Worm (Caenorhabditis elegans) whole organism, L1 larva: ENCODE results near the gene lelo-1.
A peak's percentile ranks its signal among the peaks of the same experiment; 100 is the strongest.

Experiments
- C04F5.9 ChIP-seq: sonication (generic microtip); optimal IDR thresholded peaks from 2 replicates; lab custom pipeline; 2016; ENCODE audit warnings: missing genetic modification characterization, missing compliant biosample characterization
- C16A3.4 ChIP-seq: fragments of 150-350 bp; optimal IDR thresholded peaks from 2 replicates; lab custom pipeline; 2014; ENCODE audit warnings: missing biosample characterization, missing genetic modification characterization
- C34B4.2 ChIP-seq: sonication (generic microtip); optimal IDR thresholded peaks from 2 replicates; lab custom pipeline; 2017; ENCODE audit warnings: mild to moderate bottlenecking, missing genetic modification characterization, missing compliant biosample characterization
- ama-1 ChIP-seq: fragments of 150-350 bp; optimal IDR thresholded peaks from 2 replicates; lab custom pipeline; 2014
- blmp-1 ChIP-seq: fragments of 150-350 bp; optimal IDR thresholded peaks from 2 replicates; lab custom pipeline; 2014; ENCODE audit warnings: missing biosample characterization, missing genetic modification characterization
- ceh-82 ChIP-seq, 3 experiments: fragments of 150-350 bp in 1 of 3; sonication (generic microtip) in 2 of 3; optimal IDR thresholded peaks; 2 replicates each; lab custom pipeline; 2014 to 2017; ENCODE audit warnings: missing biosample characterization in 3 of 3, missing genetic modification characterization in 3 of 3
- ces-1 ChIP-seq: fragments of 150-350 bp; optimal IDR thresholded peaks from 2 replicates; lab custom pipeline; 2014; ENCODE audit warnings: missing biosample characterization, missing genetic modification reagents, missing genetic modification characterization
- dsc-1 ChIP-seq: sonication (generic microtip); optimal IDR thresholded peaks from 2 replicates; lab custom pipeline; 2016; ENCODE audit warnings: mild to moderate bottlenecking, missing genetic modification characterization, missing compliant biosample characterization
- efl-1 ChIP-seq, 4 experiments: fragments of 150-350 bp; optimal IDR thresholded peaks in 3 of 4; peaks in 1 of 4; 1 replicate in 1 of 4; 2 replicates in 3 of 4; lab custom pipeline; 2014; ENCODE audit warnings: missing biosample characterization in 2 of 4, missing genetic modification characterization in 2 of 4, missing genetic modification reagents in 2 of 4
- efl-3 ChIP-seq: fragments of 200-800 bp; sonication (Bioruptor generic); optimal IDR thresholded peaks from 2 replicates; lab custom pipeline; 2018; ENCODE audit warnings: mild to moderate bottlenecking, missing genetic modification characterization, missing compliant biosample characterization
- egl-27 ChIP-seq, 2 experiments: fragments of 150-350 bp in 1 of 2; sonication (generic microtip); optimal IDR thresholded peaks; 3 replicates each; lab custom pipeline; 2017 to 2018; ENCODE audit warnings: missing biosample characterization in 2 of 2, missing genetic modification characterization in 2 of 2, missing genetic modification reagents in 2 of 2
- elt-2 ChIP-seq: sonication (generic microtip); optimal IDR thresholded peaks from 2 replicates; lab custom pipeline; 2016; ENCODE audit warnings: missing genetic modification characterization, mild to moderate bottlenecking, inconsistent platforms, missing compliant biosample characterization, missing genetic modification reagents
- ets-5 ChIP-seq: fragments of 200-800 bp; sonication (Bioruptor generic); IDR thresholded peaks from 2 replicates; pipeline ENCODE4 v1.3.6; 2022; ENCODE audit warnings: missing genetic modification characterization, missing compliant biosample characterization
- fkh-10 ChIP-seq: sonication (generic microtip); optimal IDR thresholded peaks from 2 replicates; lab custom pipeline; 2017; ENCODE audit warnings: missing biosample characterization, missing genetic modification reagents, missing genetic modification characterization
- fkh-4 ChIP-seq: sonication (generic microtip); optimal IDR thresholded peaks from 2 replicates; lab custom pipeline; 2016; ENCODE audit warnings: missing compliant biosample characterization, missing genetic modification characterization, borderline replicate concordance
- irx-1 ChIP-seq: sonication (generic microtip); optimal IDR thresholded peaks from 2 replicates; lab custom pipeline; 2016; ENCODE audit warnings: missing genetic modification characterization, missing compliant biosample characterization
- isw-1 ChIP-seq: fragments of 200-800 bp; sonication (Bioruptor generic); IDR thresholded peaks from 2 replicates; pipeline ENCODE4 v1.3.6; 2022; ENCODE audit warnings: missing genetic modification characterization, missing compliant biosample characterization
- lin-35 ChIP-seq, 2 experiments: fragments of 150-350 bp; optimal IDR thresholded peaks; 2 replicates each; lab custom pipeline; 2014; ENCODE audit warnings: missing biosample characterization in 2 of 2, missing genetic modification characterization in 2 of 2, missing genetic modification reagents in 2 of 2
- lsy-2 ChIP-seq, 2 experiments: fragments of 150-350 bp; optimal IDR thresholded peaks; 2 replicates each; lab custom pipeline; 2014; ENCODE audit warnings: missing biosample characterization in 2 of 2, missing genetic modification characterization in 2 of 2
- mef-2 ChIP-seq: fragments of 150-350 bp; optimal IDR thresholded peaks from 2 replicates; lab custom pipeline; 2014; ENCODE audit warnings: missing biosample characterization, missing genetic modification characterization
- nhr-11 ChIP-seq: fragments of 150-350 bp; optimal IDR thresholded peaks from 2 replicates; lab custom pipeline; 2014; ENCODE audit warnings: missing biosample characterization, missing genetic modification characterization
- nhr-12 ChIP-seq: sonication (generic microtip); optimal IDR thresholded peaks from 2 replicates; lab custom pipeline; 2017; ENCODE audit warnings: missing biosample characterization, missing genetic modification characterization
- nhr-20 ChIP-seq: sonication (generic microtip); optimal IDR thresholded peaks from 2 replicates; lab custom pipeline; 2016; ENCODE audit warnings: mild to moderate bottlenecking, missing genetic modification characterization, missing compliant biosample characterization
- nhr-28 ChIP-seq: fragments of 150-350 bp; optimal IDR thresholded peaks from 2 replicates; lab custom pipeline; 2014; ENCODE audit warnings: missing biosample characterization, missing genetic modification characterization
- nhr-71 ChIP-seq: sonication (generic microtip); optimal IDR thresholded peaks from 2 replicates; lab custom pipeline; 2016; ENCODE audit warnings: mild to moderate bottlenecking, missing genetic modification characterization, moderate library complexity, missing compliant biosample characterization
- nhr-84 ChIP-seq: sonication (generic microtip); optimal IDR thresholded peaks from 2 replicates; lab custom pipeline; 2017; ENCODE audit warnings: missing biosample characterization, missing genetic modification characterization
- nhr-85 ChIP-seq: sonication (generic microtip); peaks from one replicate; lab custom pipeline; 2016; ENCODE audit warnings: missing genetic modification characterization, inconsistent platforms, missing compliant biosample characterization
- pag-3 ChIP-seq: sonication (generic microtip); optimal IDR thresholded peaks from 2 replicates; lab custom pipeline; 2017; ENCODE audit warnings: missing genetic modification characterization, mild to moderate bottlenecking, missing compliant biosample characterization, antibody characterized with exemption, borderline replicate concordance; ENCODE audit not compliant: insufficient read depth
- sup-37 ChIP-seq: fragments of 200-800 bp; sonication (Bioruptor generic); optimal IDR thresholded peaks from 2 replicates; lab custom pipeline; 2018; ENCODE audit warnings: mild to moderate bottlenecking, missing genetic modification characterization, missing compliant biosample characterization
- swsn-7 ChIP-seq: sonication (generic microtip); optimal IDR thresholded peaks from 2 replicates; lab custom pipeline; 2016; ENCODE audit warnings: missing genetic modification characterization, missing compliant biosample characterization
- tlp-1 ChIP-seq: fragments of 150-350 bp; optimal IDR thresholded peaks from 2 replicates; lab custom pipeline; 2014; ENCODE audit warnings: missing biosample characterization, missing genetic modification characterization
- unc-130 ChIP-seq: fragments of 150-350 bp; optimal IDR thresholded peaks from 2 replicates; lab custom pipeline; 2017; ENCODE audit warnings: missing biosample characterization, missing genetic modification characterization, inconsistent platforms
- unc-98 ChIP-seq: fragments of 200-800 bp; sonication (Bioruptor generic); IDR thresholded peaks from 2 replicates; pipeline ENCODE4 v1.3.6; 2022; ENCODE audit warnings: missing genetic modification characterization, missing compliant biosample characterization
- vab-15 ChIP-seq: sonication (generic microtip); optimal IDR thresholded peaks from 2 replicates; lab custom pipeline; 2017; ENCODE audit warnings: missing genotype, mild to moderate bottlenecking, missing genetic modification characterization, missing compliant biosample characterization
- zag-1 ChIP-seq: fragments of 150-350 bp; optimal IDR thresholded peaks from 2 replicates; lab custom pipeline; 2014; ENCODE audit warnings: missing biosample characterization, missing genetic modification characterization
- zip-4 ChIP-seq: fragments of 200-800 bp; sonication (Bioruptor generic); optimal IDR thresholded peaks from 2 replicates; lab custom pipeline; 2018; ENCODE audit warnings: mild to moderate bottlenecking, missing genetic modification characterization, moderate library complexity, missing compliant biosample characterization
- ztf-11 ChIP-seq, 2 experiments: sonication (generic microtip); optimal IDR thresholded peaks; 2 replicates each; lab custom pipeline; 2016 to 2017; ENCODE audit warnings: missing genetic modification characterization in 2 of 2, missing biosample characterization in 1 of 2, missing compliant biosample characterization in 1 of 2

The lelo-1 gene

DNA sequence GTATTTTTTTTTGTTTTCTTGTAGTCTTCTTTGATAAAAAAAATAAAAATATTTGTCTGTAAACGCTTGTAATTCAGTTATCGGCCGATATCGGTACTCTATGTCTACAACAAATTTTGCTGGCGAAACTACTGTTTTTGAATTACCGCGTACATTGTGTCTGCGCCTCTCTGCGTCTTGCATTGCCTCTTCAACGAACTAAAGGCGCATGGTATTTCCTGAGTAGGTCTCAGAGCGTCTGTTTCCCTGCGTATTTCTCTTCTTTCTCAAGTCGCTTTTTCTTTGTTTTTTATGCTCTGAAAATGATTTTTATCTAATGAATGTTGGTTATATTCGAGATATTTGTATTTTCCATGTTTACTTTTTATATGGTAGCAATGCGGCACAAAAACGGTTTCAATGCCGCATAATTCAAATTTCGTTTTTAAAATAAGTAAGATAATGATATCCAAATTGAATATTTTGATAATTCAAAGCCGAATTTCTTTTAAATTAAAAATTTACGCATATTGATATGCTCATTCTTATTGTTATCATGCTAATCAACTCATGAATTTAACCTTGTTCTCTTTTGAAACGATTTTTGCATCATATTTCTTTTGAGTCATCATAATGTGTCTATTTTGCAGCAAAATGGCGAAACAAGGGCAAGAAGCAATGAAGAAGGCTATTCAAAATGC lies 4.8 kb downstream of the lelo-1 start, which contains the start of gene phb-2 (continued):
- TF ChIP-seq fkh-10 (GFP tag; lab: Kevin White, UChicago): peak; percentile 7
- peak; percentile 86 to 94 for TF ChIP-seq lsy-2 (tag; optimal IDR thresholded peaks at IDR 0.05; lab: Kevin White, UChicago)
- peak; percentile 92 to 99 for TF ChIP-seq efl-1 (optimal IDR thresholded peaks at IDR 0.05; lab: Kevin White, UChicago)
- TF ChIP-seq efl-1 (GFP tag; optimal IDR thresholded peaks at IDR 0.05 in 1 of 2; lab: Kevin White, UChicago): peak; percentile 98 to 100
- TF ChIP-seq C16A3.4 (tag; lab: Kevin White, UChicago): peak; percentile 79
- no peak for TF ChIP-seq fkh-4 (tag; lab: Kevin White, UChicago)
- peak; percentile 82 for TF ChIP-seq unc-130 (tag; lab: Kevin White, UChicago)

DNA sequence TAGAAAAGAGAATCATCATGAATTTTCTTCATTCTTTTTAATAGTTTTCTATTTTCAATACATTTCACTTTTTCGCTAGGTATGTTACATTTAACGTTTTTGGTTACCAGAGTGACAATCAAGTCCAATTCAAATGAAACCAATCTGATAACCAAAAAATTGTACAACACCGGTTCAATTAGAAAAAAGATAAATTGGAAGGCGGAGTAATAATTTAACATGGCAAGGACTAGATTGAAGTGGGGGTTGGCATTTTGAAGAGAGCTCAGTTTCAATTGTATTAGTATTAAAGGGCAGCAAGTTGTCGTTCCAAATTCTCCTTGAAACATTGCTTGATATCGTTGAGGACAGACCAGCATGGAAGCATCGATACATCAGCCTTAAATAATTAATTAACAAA lies 6.6 kb downstream of the lelo-1 start:
- TF ChIP-seq nhr-85 (tag; lab: Kevin White, UChicago): peak; percentile 23
- TF ChIP-seq ets-5 (GFP tag; lab: Robert Waterston, UW): no peak
- TF ChIP-seq C04F5.9: no peak
- TF ChIP-seq efl-1 (optimal IDR thresholded peaks at IDR 0.05; lab: Kevin White, UChicago): no peak
- peak in 1 of 2 experiments; percentile 87 for TF ChIP-seq efl-1 (GFP tag; optimal IDR thresholded peaks at IDR 0.05 in 1 of 2; lab: Kevin White, UChicago)
- TF ChIP-seq, all 84 proteins: peak for 2

DNA sequence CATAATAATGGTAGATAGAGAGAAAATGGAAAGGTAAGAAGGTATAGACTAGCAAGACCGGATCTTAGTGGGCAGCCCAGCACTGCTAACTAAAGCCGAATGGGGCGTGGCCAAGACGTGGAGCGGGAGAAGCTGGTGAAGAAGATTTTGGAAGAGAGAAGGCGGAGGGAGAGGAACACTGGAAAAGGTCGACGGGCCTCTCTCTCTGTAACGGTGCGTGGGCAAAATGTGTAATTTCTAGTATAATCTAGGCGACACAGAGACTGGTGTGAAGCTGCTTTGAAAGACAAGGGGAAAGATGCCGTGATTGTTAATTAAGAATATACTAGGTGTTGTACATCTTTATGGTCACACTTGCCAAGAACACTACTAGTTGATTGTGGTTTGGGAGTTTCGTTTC lies 9.9 kb downstream of the lelo-1 start, which contains the start of gene F13H8.5:
Gene F13H8.5 (minus strand): TSS at position 101 of the 400 bp plus-strand sequence.
- TF ChIP-seq C04F5.9 (no peak), vab-15 (tag; lab: Kevin White, UChicago) (no peak), isw-1 (GFP tag; lab: Robert Waterston, UW) (no peak), ama-1 (lab: Kevin White, UChicago) (no peak), nhr-11 (tag; lab: Kevin White, UChicago) (no peak), nhr-28 (tag; lab: Kevin White, UChicago) (no peak), blmp-1 (tag; lab: Kevin White, UChicago) (no peak), swsn-7 (tag; lab: Kevin White, UChicago) (no peak), egl-27 (tag; optimal IDR thresholded peaks at IDR 0.05; lab: Kevin White, UChicago) (no peak), ces-1 (no peak), nhr-71 (tag; lab: Kevin White, UChicago) (no peak)

DNA sequence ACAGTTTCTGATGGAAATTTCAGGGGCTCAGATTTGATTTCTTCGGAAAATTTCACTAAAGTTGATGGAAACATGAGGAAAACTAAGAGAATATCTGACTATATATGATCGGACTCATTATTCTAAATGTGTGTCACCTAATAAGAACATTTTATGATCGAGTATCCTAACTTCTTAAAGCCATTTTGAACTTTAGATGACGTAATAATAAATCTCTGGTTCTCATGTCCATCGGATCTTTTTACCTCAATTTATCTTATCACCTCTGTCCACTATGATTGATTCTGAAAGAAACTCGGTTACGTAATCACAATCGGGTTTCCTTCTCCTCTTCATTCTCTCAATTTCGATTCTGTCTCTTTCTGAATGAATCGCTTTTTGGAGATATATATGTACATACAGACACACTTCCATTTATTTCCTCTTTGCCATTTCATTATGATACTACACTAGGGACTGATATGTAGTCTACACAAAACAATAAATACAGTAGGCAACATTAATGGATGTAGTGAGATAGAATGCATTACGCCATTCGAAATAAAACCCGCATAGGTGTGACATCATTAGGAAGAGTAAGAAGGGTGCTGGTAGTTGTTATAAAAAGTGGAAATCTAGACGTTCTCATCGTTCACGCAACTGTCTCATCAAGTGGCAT lies 11.2 kb downstream of the lelo-1 start:
- no peak for TF ChIP-seq nhr-12
- no peak for TF ChIP-seq C34B4.2 (tag; lab: Kevin White, UChicago)
- TF ChIP-seq ceh-82 (tag; optimal IDR thresholded peaks at IDR 0.05; lab: Kevin White, UChicago): no peak
- peak; percentile 25 for TF ChIP-seq blmp-1 (tag; lab: Kevin White, UChicago)
- TF ChIP-seq tlp-1 (tag; lab: Kevin White, UChicago): no peak
- TF ChIP-seq nhr-85 (tag; lab: Kevin White, UChicago): peak; percentile 13
- TF ChIP-seq efl-1 (optimal IDR thresholded peaks at IDR 0.05; lab: Kevin White, UChicago): no peak
- TF ChIP-seq efl-1 (GFP tag; optimal IDR thresholded peaks at IDR 0.05 in 1 of 2; lab: Kevin White, UChicago): peak in 1 of 2 experiments; percentile 8
- TF ChIP-seq zip-4: no peak
- no peak for TF ChIP-seq egl-27 (tag; optimal IDR thresholded peaks at IDR 0.05; lab: Kevin White, UChicago)

DNA sequence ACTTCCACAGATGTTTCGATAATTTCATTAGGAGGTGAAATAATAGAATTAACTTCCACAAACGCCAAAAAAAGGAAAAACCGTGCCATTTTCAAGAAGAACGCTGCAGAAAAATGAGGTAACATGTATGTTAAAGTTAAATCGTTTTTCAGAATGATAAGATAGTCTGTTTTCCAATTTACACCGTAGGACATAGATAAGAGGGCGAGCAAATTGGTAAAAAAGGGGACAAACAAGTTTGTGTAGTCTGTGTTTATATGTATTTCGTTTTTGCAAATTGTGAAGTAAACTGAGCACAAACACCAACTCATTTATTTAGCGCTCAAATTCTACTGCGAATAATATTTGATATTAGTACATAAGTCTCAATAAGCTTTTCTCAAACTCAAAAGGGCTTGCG lies 13.7 kb downstream of the lelo-1 start, which contains the start of gene F13H8.11:
Gene F13H8.11 (minus strand): TSS at position 155 of the 400 bp plus-strand sequence.
- TF ChIP-seq ztf-11 (tag; optimal IDR thresholded peaks at IDR 0.05; lab: Kevin White, UChicago) (no peak), elt-2 (peak; percentile 29), dsc-1 (no peak), lin-35 (GFP tag; optimal IDR thresholded peaks at IDR 0.05; lab: Kevin White, UChicago) (peak in 1 of 2 experiments; percentile 8)

DNA sequence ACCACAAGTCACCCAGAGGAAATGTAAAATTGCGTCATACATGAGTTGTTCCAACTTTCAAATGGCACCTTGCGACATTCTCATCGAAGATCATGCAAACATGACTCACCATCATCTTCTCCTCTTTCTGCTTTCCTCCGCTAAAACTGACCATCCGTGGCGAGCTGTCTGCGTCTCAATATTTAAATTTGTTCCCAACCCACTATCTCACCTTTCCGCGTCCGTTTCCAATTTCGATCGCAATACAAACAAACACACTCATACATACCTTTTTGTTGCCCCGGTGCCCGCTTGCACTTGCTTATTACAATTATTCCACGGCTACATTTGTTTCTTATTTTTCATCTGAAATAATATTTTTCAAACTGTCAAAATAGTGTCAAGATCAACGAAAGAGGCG lies 14.5 kb downstream of the lelo-1 start, which contains the start of gene nmgp-1:
Gene nmgp-1 (plus strand): TSS at position 174 of the 400 bp plus-strand sequence.
- TF ChIP-seq ceh-82 (tag; optimal IDR thresholded peaks at IDR 0.05; lab: Kevin White, UChicago) (no peak), fkh-10 (GFP tag; lab: Kevin White, UChicago) (no peak), nhr-20 (no peak), unc-98 (GFP tag; lab: Robert Waterston, UW) (no peak), pag-3 (tag; lab: Kevin White, UChicago) (no peak), dsc-1 (no peak), efl-3 (GFP tag; lab: Kevin White, UChicago) (no peak), irx-1 (tag; lab: Kevin White, UChicago) (no peak), lsy-2 (tag; optimal IDR thresholded peaks at IDR 0.05; lab: Kevin White, UChicago) (no peak), C16A3.4 (tag; lab: Kevin White, UChicago) (no peak), sup-37 (GFP tag; lab: Kevin White, UChicago) (no peak), nhr-84 (tag; lab: Kevin White, UChicago) (no peak), zag-1 (tag; lab: Kevin White, UChicago) (no peak), mef-2 (tag; lab: Kevin White, UChicago) (no peak), zip-4 (no peak), blmp-1 (tag; lab: Kevin White, UChicago) (no peak), ets-5 (GFP tag; lab: Robert Waterston, UW) (no peak), isw-1 (GFP tag; lab: Robert Waterston, UW) (no peak)
